Worm (Caenorhabditis elegans): ENCODE data around the gene cest-1.1.

Gene cest-1.1

ce11 chrV:14136152-14136551, 30.4 kb downstream of the cest-1.1 start (continued):
- TF ChIP-seq unc-39 (tag; optimal IDR thresholded peaks at IDR 0.05) (no peak), elt-3 (tag; optimal IDR thresholded peaks at IDR 0.05) (peak in 1 of 3 experiments; percentile 18), hmg-11 (tag; optimal IDR thresholded peaks at IDR 0.05) (peak; percentile 65), aly-2 (tag; optimal IDR thresholded peaks at IDR 0.05) (no peak), sea-2 (GFP tag; optimal IDR thresholded peaks at IDR 0.05) (no peak), nhr-11 (tag; optimal IDR thresholded peaks at IDR 0.05) (no peak), tbx-2 (tag; optimal IDR thresholded peaks at IDR 0.05) (peak; percentile 1), pha-4 (tag; optimal IDR thresholded peaks at IDR 0.05) (peak; percentile 93), ceh-9 (tag; optimal IDR thresholded peaks at IDR 0.05) (no peak), nhr-76 (tag; optimal IDR thresholded peaks at IDR 0.05) (no peak), egl-27 (tag; optimal IDR thresholded peaks at IDR 0.05) (peak; percentile 10), R02D3.7 (tag; optimal IDR thresholded peaks at IDR 0.05) (no peak), ceh-16 (tag; optimal IDR thresholded peaks at IDR 0.05) (no peak), elt-1 (tag; optimal IDR thresholded peaks at IDR 0.05) (no peak), skn-1 (tag; optimal IDR thresholded peaks at IDR 0.05) (no peak), ztf-11 (tag; optimal IDR thresholded peaks at IDR 0.05) (no peak), nhr-237 (tag; optimal IDR thresholded peaks at IDR 0.05) (no peak), lin-39 (tag; optimal IDR thresholded peaks at IDR 0.05) (peak; percentile 47)

- TF ChIP-seq elt-2 (tag; optimal IDR thresholded peaks at IDR 0.05) (peak; percentile 78), pqm-1 (tag; optimal IDR thresholded peaks at IDR 0.05) (peak; percentile 85), pha-4 (tag; optimal IDR thresholded peaks at IDR 0.05) (peak; percentile 10), snpc-4 (tag; optimal IDR thresholded peaks at IDR 0.05) (no peak), ceh-82 (tag; optimal IDR thresholded peaks at IDR 0.05) (no peak)
Observed at ce11 chrV:14134757-14135441, 31.6 kb downstream of the cest-1.1 start.

DNA sequence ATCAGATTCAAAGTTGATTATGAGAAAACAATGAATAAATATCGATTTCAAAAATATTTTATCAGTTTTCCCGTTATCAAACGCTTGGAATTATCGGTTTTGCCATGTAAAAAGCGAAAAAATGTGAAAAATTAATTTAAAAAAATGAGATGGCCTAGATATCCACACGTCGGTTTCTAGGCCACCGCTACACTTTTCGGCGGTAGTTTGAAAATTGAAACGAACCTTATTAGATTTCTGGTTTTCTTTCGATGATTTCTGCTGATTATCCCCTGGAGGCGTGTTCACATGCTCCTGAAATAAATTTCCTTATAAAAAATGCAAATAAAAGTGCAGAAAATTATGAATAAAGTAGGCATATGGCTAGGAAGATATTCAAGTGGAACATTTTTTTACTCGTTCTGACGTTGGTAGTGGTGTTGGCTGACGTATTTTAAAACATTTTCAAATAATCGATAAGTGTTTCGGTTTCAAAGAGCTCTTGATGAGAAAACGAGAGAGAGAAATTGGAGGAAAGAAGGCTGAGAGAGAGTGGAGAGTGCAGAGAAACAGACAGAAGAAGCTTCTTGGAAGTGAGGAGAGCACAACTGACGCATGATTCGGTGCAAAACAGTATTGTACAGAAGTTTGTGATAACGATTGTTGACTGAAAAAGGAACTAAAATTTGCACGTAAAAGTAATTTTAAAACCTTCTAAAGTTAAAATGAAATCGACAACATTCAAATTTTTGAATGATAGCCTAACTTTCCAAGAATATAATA, 33.3 kb downstream of the cest-1.1 start:
- TF ChIP-seq skn-1 (tag; optimal IDR thresholded peaks at IDR 0.05) (no peak), hmg-11 (tag; optimal IDR thresholded peaks at IDR 0.05) (no peak), ceh-9 (tag; optimal IDR thresholded peaks at IDR 0.05) (no peak), pqm-1 (tag; optimal IDR thresholded peaks at IDR 0.05) (peak; percentile 31), elt-2 (tag; optimal IDR thresholded peaks at IDR 0.05) (peak; percentile 39), ceh-28 (tag; optimal IDR thresholded peaks at IDR 0.05) (peak; percentile 38), nfya-1 (tag; optimal IDR thresholded peaks at IDR 0.05; ENCODE audit: insufficient read depth) (peak; percentile 22), nhr-11 (tag; optimal IDR thresholded peaks at IDR 0.05) (no peak)

DNA sequence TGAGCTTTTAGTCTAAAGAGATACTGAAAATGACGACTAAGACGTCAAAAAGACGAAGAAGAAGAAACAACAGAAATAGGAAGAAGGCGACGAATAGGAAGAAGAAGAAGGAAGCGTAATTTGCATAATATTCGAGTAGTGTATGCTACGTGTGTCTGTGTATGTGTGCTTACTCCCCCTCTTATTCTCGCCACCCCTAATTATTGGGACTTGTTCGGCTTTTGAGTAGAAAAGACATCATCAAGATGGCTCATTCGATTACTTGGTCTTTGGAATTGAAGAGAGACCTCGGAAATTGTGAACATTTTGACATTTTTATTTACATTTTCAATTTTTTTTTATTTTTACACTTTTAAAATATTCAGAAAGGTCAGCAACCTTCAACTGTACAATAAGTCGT, 36.3 kb downstream of the cest-1.1 start:
- TF ChIP-seq ceh-28 (tag; optimal IDR thresholded peaks at IDR 0.05) = no peak
- TF ChIP-seq pqm-1 (tag; optimal IDR thresholded peaks at IDR 0.05) = no peak
- no peak for TF ChIP-seq pha-4 (tag; optimal IDR thresholded peaks at IDR 0.05)
- no peak for TF ChIP-seq nhr-11 (tag; optimal IDR thresholded peaks at IDR 0.05)
- no peak for TF ChIP-seq daf-12 (tag; optimal IDR thresholded peaks at IDR 0.05)
- no peak for TF ChIP-seq fkh-10 (GFP tag; optimal IDR thresholded peaks at IDR 0.05)
- TF ChIP-seq jun-1 (tag; optimal IDR thresholded peaks at IDR 0.05) = no peak
- no peak for TF ChIP-seq unc-39 (tag; optimal IDR thresholded peaks at IDR 0.05)
- no peak for TF ChIP-seq ama-1 (optimal IDR thresholded peaks at IDR 0.05)
- no peak for TF ChIP-seq nhr-23 (tag; optimal IDR thresholded peaks at IDR 0.05)
- TF ChIP-seq ceh-9 (tag; optimal IDR thresholded peaks at IDR 0.05) = no peak
- no peak for TF ChIP-seq zag-1 (tag; optimal IDR thresholded peaks at IDR 0.05)
- no peak for TF ChIP-seq nhr-76 (tag; optimal IDR thresholded peaks at IDR 0.05)
- TF ChIP-seq lin-15B (tag; optimal IDR thresholded peaks at IDR 0.05) = no peak
- TF ChIP-seq ztf-4 (tag; optimal IDR thresholded peaks at IDR 0.05) = no peak
- no peak for TF ChIP-seq ZK546.5 (tag; optimal IDR thresholded peaks at IDR 0.05)
- no peak for TF ChIP-seq ceh-16 (tag; optimal IDR thresholded peaks at IDR 0.05)
- TF ChIP-seq mdl-1 (tag; optimal IDR thresholded peaks at IDR 0.05) = no peak
- TF ChIP-seq elt-3 (tag; optimal IDR thresholded peaks at IDR 0.05) = no peak
